Fruit fly (Drosophila melanogaster) whole organism, embryonic: ENCODE measurements around the gene TwdlM.

Source experiments
- Atf6 ChIP-seq: fragments of 200-800 bp; sonication (Bioruptor generic); IDR thresholded peaks from 2 replicates; pipeline ENCODE4 v1.3.6; 2022; ENCODE audit warnings: missing biosample characterization, missing genetic modification characterization
- Awh ChIP-seq: fragments of 200-800 bp; sonication (Bioruptor generic); IDR thresholded peaks from 2 replicates; pipeline ENCODE4, ENCODE4 v1.3.6; 2022; ENCODE audit warnings: missing biosample characterization, missing genetic modification characterization
- CG13287 ChIP-seq: fragments of 200-800 bp; sonication (Bioruptor generic); IDR thresholded peaks from 2 replicates; pipeline ENCODE4 v1.3.6; 2022; ENCODE audit warnings: missing biosample characterization, missing genetic modification characterization; ENCODE audit not compliant: partially characterized antibody
- CG3995 ChIP-seq: fragments of 200-800 bp; sonication (Bioruptor generic); optimal IDR thresholded peaks from 3 replicates; lab custom pipeline; 2016; ENCODE audit warnings: missing biosample characterization, missing genetic modification characterization
- E2f2 ChIP-seq: fragments of 200-800 bp; sonication (Bioruptor generic); IDR thresholded peaks from 2 replicates; pipeline ENCODE4 v1.3.6; 2022; ENCODE audit warnings: missing biosample characterization, missing genetic modification characterization
- YL-1 ChIP-seq: fragments of 200-800 bp; sonication (Bioruptor generic); optimal IDR thresholded peaks from 3 replicates; lab custom pipeline; 2017; ENCODE audit warnings: missing biosample characterization, mild to moderate bottlenecking, missing genetic modification characterization
- en ChIP-seq: fragments of 200-800 bp; sonication (Bioruptor generic); optimal IDR thresholded peaks from 2 replicates; lab custom pipeline; 2016; ENCODE audit warnings: missing biosample characterization, missing genetic modification characterization
- exex ChIP-seq: fragments of 200-800 bp; sonication (Bioruptor generic); optimal IDR thresholded peaks from 4 replicates; lab custom pipeline; 2018; ENCODE audit warnings: missing biosample characterization, mild to moderate bottlenecking, missing genetic modification characterization, moderate library complexity
- nau ChIP-seq: fragments of 200-800 bp; sonication (Bioruptor generic); optimal IDR thresholded peaks from 3 replicates; lab custom pipeline; 2017; ENCODE audit warnings: missing biosample characterization, mild to moderate bottlenecking, missing genetic modification characterization, missing genetic modification reagents
- peb ChIP-seq: fragments of 200-800 bp; sonication (Bioruptor generic); IDR thresholded peaks from 2 replicates; pipeline ENCODE4 v1.3.6; 2022; ENCODE audit warnings: missing biosample characterization, missing genetic modification characterization
- twi ChIP-seq: fragments of 200-800 bp; optimal IDR thresholded peaks from 2 replicates; lab custom pipeline; 2019; ENCODE audit warnings: missing biosample characterization, mild to moderate bottlenecking, missing genetic modification characterization, moderate library complexity
- zfh2 ChIP-seq: fragments of 200-800 bp; sonication (Bioruptor generic); optimal IDR thresholded peaks from 2 replicates; lab custom pipeline; 2016; ENCODE audit warnings: missing biosample characterization, missing genetic modification characterization

The TwdlM gene

DNA sequence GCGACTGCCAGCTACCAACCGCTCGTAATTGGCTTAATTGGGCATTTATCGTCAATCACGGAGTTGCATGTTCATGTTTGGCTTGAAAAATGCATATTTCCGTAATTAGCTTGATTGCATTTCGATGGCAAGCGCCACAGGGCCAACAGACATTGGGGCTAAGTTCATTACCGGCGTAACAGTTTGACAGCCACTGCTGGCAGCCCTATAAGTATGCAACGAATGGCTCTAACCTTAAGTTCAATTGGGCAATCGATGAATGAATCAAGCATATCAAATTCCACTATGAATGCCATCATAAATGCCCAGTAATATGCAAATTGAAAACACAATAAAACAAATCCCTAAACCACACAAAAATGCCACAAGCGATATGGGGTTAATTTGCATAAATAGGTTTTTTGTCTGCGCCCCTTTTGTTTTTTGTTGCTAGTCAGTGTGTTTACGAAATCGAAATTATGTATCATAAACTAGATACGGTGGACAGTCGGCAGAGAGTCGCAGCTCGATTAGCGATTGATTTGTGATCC, 36.6 kb downstream of the TwdlM start (continued):
- TF ChIP-seq nau (no peak), peb (no peak), E2f2 (GFP tag; lab: Robert Waterston, UW) (no peak), twi (no peak), YL-1 (no peak), en (GFP tag; lab: Kevin White, UChicago) (no peak), CG13287 (GFP tag; lab: Robert Waterston, UW) (peak; percentile 9; the same call in 1 of the 2 replicates), zfh2 (GFP tag; lab: Kevin White, UChicago) (no peak), CG3995 (GFP tag; lab: Kevin White, UChicago) (no peak)

DNA sequence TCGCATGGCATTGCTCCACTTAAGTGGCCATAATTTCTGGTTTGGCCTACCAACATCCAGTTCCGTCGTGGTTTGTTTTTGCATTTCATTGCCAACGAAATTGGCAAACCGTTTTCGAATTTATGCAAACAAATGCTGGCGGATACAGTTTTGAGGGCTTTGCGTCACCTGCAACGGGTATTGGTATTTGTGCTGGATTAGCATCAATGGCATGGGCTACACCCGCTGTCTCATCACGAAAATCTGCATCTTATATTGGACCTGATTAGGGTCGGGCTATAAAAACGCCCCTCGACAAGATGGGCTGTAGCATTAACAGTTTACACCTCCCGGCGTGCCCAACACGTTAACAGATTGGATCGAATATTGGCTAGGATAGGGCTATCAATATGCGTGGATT, 37.2 kb downstream of the TwdlM start, which contains the start of gene Tb:
Tb (plus strand) TSS at position 301 of the 400 bp plus-strand sequence.
- TF ChIP-seq Awh (GFP tag; lab: Robert Waterston, UW) (peak; percentile 64), Atf6 (GFP tag; lab: Robert Waterston, UW) (no peak), exex (no peak)
